Fruit fly (Drosophila melanogaster): ENCODE measurements around the gene SdicA.

The SdicA gene

DNA sequence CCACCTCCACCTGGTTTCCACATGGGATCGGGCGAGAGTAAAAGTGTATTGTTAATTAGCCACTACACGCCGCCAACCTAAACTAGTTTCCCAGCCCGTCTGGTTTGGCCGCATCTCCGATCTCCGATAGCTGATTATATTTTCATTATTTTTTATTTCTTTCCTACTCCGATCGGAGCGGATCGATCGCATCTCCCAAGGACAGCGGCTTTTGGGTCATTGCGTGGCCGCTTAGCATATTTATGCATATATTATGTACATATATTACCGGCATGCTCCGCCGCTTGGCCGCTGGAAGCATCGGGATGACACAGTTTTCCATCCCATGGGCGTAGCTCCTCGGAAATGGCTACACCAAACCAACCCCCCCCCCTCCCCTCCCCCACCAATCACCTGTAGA lies 36.2 kb upstream of the SdicA start:
- TF ChIP-seq CG9797 (GFP tag; optimal IDR thresholded peaks at IDR 0.05) (no peak), Blimp-1 (GFP tag; optimal IDR thresholded peaks at IDR 0.05) (peak; percentile 80), ems (GFP tag; optimal IDR thresholded peaks at IDR 0.05) (no peak), CG8089 (GFP tag; optimal IDR thresholded peaks at IDR 0.05) (no peak), Hr3 (GFP tag; optimal IDR thresholded peaks at IDR 0.05) (no peak), abd-A (tag; optimal IDR thresholded peaks at IDR 0.05) (peak; percentile 91), dm (GFP tag; optimal IDR thresholded peaks at IDR 0.05) (no peak), vvl (GFP tag; IDR thresholded peaks at IDR 0.05) (peak; percentile 96), kni (GFP tag; optimal IDR thresholded peaks at IDR 0.05) (peak; percentile 8), grn (GFP tag; optimal IDR thresholded peaks at IDR 0.05) (peak; percentile 82), CG12769 (tag; optimal IDR thresholded peaks at IDR 0.05) (peak; percentile 89), CG8281 (tag; optimal IDR thresholded peaks at IDR 0.05) (no peak), CG4820 (GFP tag; optimal IDR thresholded peaks at IDR 0.05) (no peak), Dip2 (GFP tag; IDR thresholded peaks at IDR 0.05) (no peak), Vsx1 (GFP tag; optimal IDR thresholded peaks at IDR 0.05) (peak; percentile 47), crol (GFP tag; IDR thresholded peaks at IDR 0.05) (peak; percentile 64), Awh (GFP tag; IDR thresholded peaks at IDR 0.05) (no peak; the same call in none of the 2 replicates), lab (GFP tag; optimal IDR thresholded peaks at IDR 0.05) (no peak), sd (tag; optimal IDR thresholded peaks at IDR 0.05) (peak; percentile 2), CG13894 (tag; optimal IDR thresholded peaks at IDR 0.05) (peak; percentile 94), onecut (GFP tag; IDR thresholded peaks at IDR 0.05) (peak; percentile 40; the same call in 1 of the 2 replicates), chinmo (GFP tag; IDR thresholded peaks at IDR 0.05; ENCODE audit: partially characterized antibody) (peak; percentile 82; the same call in 2 of the 4 replicates)

DNA sequence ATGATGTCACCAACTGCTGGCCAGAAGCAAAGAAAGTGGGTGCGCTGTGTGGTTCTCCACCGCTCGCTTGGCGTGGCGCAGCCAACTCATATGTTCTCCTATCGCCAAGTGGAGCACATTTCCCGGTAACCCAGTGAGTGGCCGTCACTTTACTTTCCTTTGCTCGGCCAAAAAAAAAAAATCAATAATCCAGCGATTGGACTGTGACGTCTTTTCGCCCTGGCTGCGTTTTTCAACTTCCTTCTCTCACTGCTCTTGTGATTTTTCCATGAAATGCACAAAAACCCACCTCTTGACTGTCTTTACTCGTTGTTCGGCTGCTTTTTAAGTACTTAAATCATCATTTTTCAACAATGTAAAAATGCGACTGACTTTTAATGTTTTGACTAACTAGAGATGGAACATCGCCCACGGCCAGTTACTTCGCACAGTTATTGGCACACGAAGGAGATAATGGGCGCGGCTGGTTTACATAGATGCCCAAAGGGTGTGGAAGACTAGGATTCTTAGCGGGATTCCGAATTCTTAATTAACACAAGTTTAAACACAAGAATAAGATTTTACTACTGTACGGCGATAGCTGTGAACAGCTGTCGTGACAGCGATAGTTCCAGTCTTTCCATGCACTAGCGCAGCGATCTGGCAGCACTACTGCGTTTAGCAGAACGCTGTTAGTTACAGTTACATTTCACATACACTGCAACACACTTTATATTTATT lies 34.2 kb upstream of the SdicA start, which contains the start of gene sw:
sw (minus strand) TSS at position 589 of the 720 bp plus-strand sequence.
- TF ChIP-seq CG17359 (tag; optimal IDR thresholded peaks at IDR 0.05) (peak; percentile 34), Awh (GFP tag; IDR thresholded peaks at IDR 0.05) (0 out of 2 replicates have a peak, but pooled peaks have one; percentile 21), GATAe (GFP tag; conservative IDR thresholded peaks at IDR 0.05) (0 out of 2 replicates have a peak, but pooled peaks have one; percentile 29), Hand (GFP tag; optimal IDR thresholded peaks at IDR 0.05) (no peak), exex (tag; optimal IDR thresholded peaks at IDR 0.05) (no peak), Adf1 (GFP tag; IDR thresholded peaks at IDR 0.05) (peak; percentile 16; the same call in 1 of the 2 replicates), nerfin-2 (GFP tag; IDR thresholded peaks at IDR 0.05; ENCODE audit: partially characterized antibody) (peak; percentile 75), Med (GFP tag) (peak; percentile 96), da (GFP tag; optimal IDR thresholded peaks at IDR 0.05) (no peak), Fer1 (GFP tag; optimal IDR thresholded peaks at IDR 0.05) (peak; percentile 37), pita (GFP tag; optimal IDR thresholded peaks at IDR 0.05) (no peak), CG14667 (GFP tag; IDR thresholded peaks at IDR 0.05) (peak; percentile 51; the same call in 1 of the 2 replicates), onecut (GFP tag; IDR thresholded peaks at IDR 0.05) (peak; percentile 92), HmgZ (tag; optimal IDR thresholded peaks at IDR 0.05) (peak; percentile 58), Atf-2 (GFP tag; optimal IDR thresholded peaks at IDR 0.05) (peak; percentile 11), Sox102F (GFP tag; optimal IDR thresholded peaks at IDR 0.05) (peak; percentile 41), CG11696 (GFP tag; IDR thresholded peaks at IDR 0.05) (no peak), Ravus (GFP tag; IDR thresholded peaks at IDR 0.05) (no peak; the same call in 1 of the 2 replicates), Hmx (GFP tag; optimal IDR thresholded peaks at IDR 0.05) (no peak), ash1 (GFP tag; optimal IDR thresholded peaks at IDR 0.05) (no peak), CG2129 (GFP tag; IDR thresholded peaks at IDR 0.05; ENCODE audit: partially characterized antibody) (peak; percentile 75), CG5953 (GFP tag; IDR thresholded peaks at IDR 0.05) (no peak), Sry-δ (GFP tag; optimal IDR thresholded peaks at IDR 0.05) (peak; percentile 93), CG6254 (GFP tag; optimal IDR thresholded peaks at IDR 0.05) (no peak), CG17361 (GFP tag; IDR thresholded peaks at IDR 0.05) (peak; percentile 69), bsh (GFP tag; optimal IDR thresholded peaks at IDR 0.05) (peak in 1 of 2 experiments; percentile 45), slbo (GFP tag; IDR thresholded peaks at IDR 0.05) (peak; percentile 85), emc (GFP tag; optimal IDR thresholded peaks at IDR 0.05) (no peak), CG3726 (GFP tag; IDR thresholded peaks at IDR 0.05) (no peak)

All from whole organism, embryonic.